Fruit fly (Drosophila melanogaster) whole organism, embryonic: Measurements from ENCODE around the gene CG46307.

Experiments used
- CG1603 ChIP-seq: fragments of 200-800 bp; sonication (Bioruptor generic); optimal IDR thresholded peaks from 2 replicates; lab custom pipeline; 2019; ENCODE audit warnings: missing biosample characterization, mild to moderate bottlenecking, missing genetic modification characterization, moderate library complexity
- CG3065 ChIP-seq: fragments of 200-800 bp; sonication (Bioruptor generic); optimal IDR thresholded peaks from 2 replicates; lab custom pipeline; 2016; ENCODE audit warnings: missing biosample characterization, missing genetic modification characterization

- TF ChIP-seq CG3065 (GFP tag; lab: Kevin White, UChicago) = peak; percentile 52
- TF ChIP-seq CG1603 (tag; lab: Kevin White, UChicago) = peak; percentile 75
Observed at dm6 chr2L:21158554-21158953, 54.2 kb downstream of the CG46307 start, which contains the start of the genes Coq3 and Pld3.
